Fruit fly (Drosophila melanogaster): Measurements from ENCODE around the gene CG42556.

Gene CG42556

dm6 chr2L:16902003-16902402 is 12.3 kb downstream of the CG42556 start, which contains the start of gene CG12288:
Gene CG12288 (minus strand): TSS chr2L:16902218.
- no peak for TF ChIP-seq CG8478 (optimal IDR thresholded peaks at IDR 0.05)
- no peak for TF ChIP-seq CTCF (optimal IDR thresholded peaks at IDR 0.05)

- TF ChIP-seq CTCF (optimal IDR thresholded peaks at IDR 0.05) (no peak), CG8478 (optimal IDR thresholded peaks at IDR 0.05) (no peak)
Observed at dm6 chr2L:16909290-16909689, 19.6 kb downstream of the CG42556 start.

dm6 chr2L:16910177-16910576 is 20.5 kb downstream of the CG42556 start, which contains the start of gene ApepP:
Gene ApepP (minus strand): TSS chr2L:16910418.
- TF ChIP-seq CTCF (optimal IDR thresholded peaks at IDR 0.05): no peak
- TF ChIP-seq CG8478 (optimal IDR thresholded peaks at IDR 0.05): no peak

dm6 chr2L:16921825-16922224 is 32.1 kb downstream of the CG42556 start:
- TF ChIP-seq CG8478 (optimal IDR thresholded peaks at IDR 0.05): no peak
- TF ChIP-seq CTCF (optimal IDR thresholded peaks at IDR 0.05): no peak
